Worm (Caenorhabditis elegans) whole organism, mixed stage, embryonic: ENCODE data around the gene ZC262.7.

ENCODE experiments used
- blmp-1 ChIP-seq: fragments of 150-350 bp; optimal IDR thresholded peaks from 2 replicates; lab custom pipeline; 2014; ENCODE audit warnings: missing biosample characterization, missing genetic modification characterization
- elt-1 ChIP-seq: sonication (generic microtip); optimal IDR thresholded peaks from 2 replicates; lab custom pipeline; 2017; ENCODE audit warnings: missing genetic modification characterization, mild to moderate bottlenecking, missing compliant biosample characterization, antibody characterized with exemption, moderate library complexity, borderline replicate concordance; ENCODE audit not compliant: insufficient read depth
- nhr-76 ChIP-seq: sonication (generic microtip); optimal IDR thresholded peaks from 2 replicates; lab custom pipeline; 2017; ENCODE audit warnings: missing biosample characterization, missing genetic modification characterization

DNA sequence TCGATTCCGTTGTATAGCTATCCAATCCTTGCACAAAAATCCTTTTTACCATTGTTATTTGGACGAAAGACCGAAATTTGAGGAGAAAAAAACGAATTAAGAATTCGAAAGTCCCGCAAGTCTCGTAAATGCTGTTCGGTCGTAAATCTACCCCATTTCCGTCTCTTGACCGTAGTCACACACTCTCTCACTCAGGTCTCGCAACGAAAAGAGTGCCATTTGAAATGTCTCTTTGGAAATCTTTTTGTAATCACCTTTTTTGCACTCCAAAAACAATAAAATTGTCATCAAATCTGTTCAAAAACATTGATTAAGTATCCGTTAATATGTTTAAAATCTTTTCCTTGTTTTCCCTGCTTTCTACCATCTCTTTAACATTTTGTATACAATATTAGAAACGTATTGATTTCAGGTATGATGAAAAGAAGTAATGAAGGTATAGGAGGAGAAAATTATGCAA is 14.1 kb upstream of the ZC262.7 start, which contains the start of the genes R05D3.8 and rfp-1:
- TF ChIP-seq nhr-76 (tag; lab: Kevin White, UChicago): no peak
- TF ChIP-seq blmp-1: no peak
- TF ChIP-seq elt-1 (tag; lab: Kevin White, UChicago): no peak
